Worm (Caenorhabditis elegans) whole organism, midembryonic: ENCODE measurements around the gene sumv-1.

Experiments used
- T22C8.4 ChIP-seq: fragments of 200-800 bp; sonication (Bioruptor generic); IDR thresholded peaks from 2 replicates; pipeline ENCODE4 v1.3.6; 2022; ENCODE audit warnings: missing genetic modification characterization, missing compliant biosample characterization
- cog-1 ChIP-seq: sonication (generic microtip); optimal IDR thresholded peaks from 2 replicates; lab custom pipeline; 2016; ENCODE audit warnings: missing genetic modification characterization, missing compliant biosample characterization
- flt-1 ChIP-seq: fragments of 200-800 bp; sonication (Bioruptor generic); IDR thresholded peaks from 2 replicates; pipeline ENCODE4 v1.3.6; 2022; ENCODE audit warnings: missing genetic modification characterization, missing compliant biosample characterization
- klf-2 ChIP-seq: fragments of 200-800 bp; sonication (Bioruptor generic); conservative IDR thresholded peaks from 2 replicates; pipeline ENCODE4 v1.3.6; 2022; ENCODE audit warnings: missing genetic modification reagents, missing genetic modification characterization, missing compliant biosample characterization
- med-1 ChIP-seq: sonication (generic microtip); optimal IDR thresholded peaks from 2 replicates; lab custom pipeline; 2017; ENCODE audit warnings: missing genetic modification characterization, mild to moderate bottlenecking, missing compliant biosample characterization, antibody characterized with exemption, missing genetic modification reagents; ENCODE audit not compliant: insufficient read depth
- ref-1 ChIP-seq: fragments of 200-800 bp; sonication (Bioruptor generic); conservative IDR thresholded peaks from 2 replicates; pipeline ENCODE4 v1.3.6; 2022; ENCODE audit warnings: missing genetic modification reagents, missing genetic modification characterization, missing compliant biosample characterization
- tab-1 ChIP-seq: fragments of 200-800 bp; sonication (Bioruptor generic); IDR thresholded peaks from 2 replicates; pipeline ENCODE4 v1.3.6; 2022; ENCODE audit warnings: missing genetic modification characterization, missing compliant biosample characterization
- ztf-23 ChIP-seq: fragments of 200-800 bp; sonication (Bioruptor generic); IDR thresholded peaks from 2 replicates; pipeline ENCODE4 v1.3.6; 2022; ENCODE audit warnings: missing genetic modification reagents, missing genetic modification characterization, missing compliant biosample characterization
- ztf-29 ChIP-seq: fragments of 200-800 bp; sonication (Bioruptor generic); IDR thresholded peaks from 2 replicates; pipeline ENCODE4 v1.3.6; 2022; ENCODE audit warnings: missing genetic modification reagents, missing genetic modification characterization, missing compliant biosample characterization

The sumv-1 gene

DNA sequence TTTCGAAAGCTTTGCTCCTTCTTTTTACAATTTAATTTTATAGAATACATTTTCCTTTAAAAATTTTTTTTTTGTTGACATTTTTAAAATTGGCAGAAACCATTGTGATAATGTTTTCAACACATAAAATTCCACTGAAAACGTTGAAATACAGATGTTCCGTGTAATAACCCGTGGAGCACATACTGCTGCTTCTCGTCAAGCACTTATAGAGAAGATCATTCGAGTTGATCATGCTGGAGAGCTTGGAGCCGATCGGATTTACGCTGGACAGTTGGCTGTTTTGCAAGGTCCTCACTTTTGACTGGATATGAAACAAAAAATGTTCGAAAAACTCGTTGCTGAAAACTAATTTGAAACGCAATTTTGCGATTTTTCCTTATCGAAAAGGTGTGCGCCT lies 23.8 kb upstream of the sumv-1 start, which contains the start of gene clk-1:
clk-1 (plus strand) TSS at position 155 of the 400 bp plus-strand sequence.
- TF ChIP-seq med-1 (GFP tag; lab: Kevin White, UChicago) (no peak), ref-1 (GFP tag; lab: Robert Waterston, UW) (no peak), T22C8.4 (GFP tag; lab: Robert Waterston, UW) (no peak), ztf-29 (GFP tag; lab: Robert Waterston, UW) (no peak), klf-2 (GFP tag; lab: Robert Waterston, UW) (no peak), ztf-23 (GFP tag; lab: Robert Waterston, UW) (no peak), flt-1 (GFP tag; lab: Robert Waterston, UW) (no peak), cog-1 (tag; lab: Kevin White, UChicago) (no peak)

DNA sequence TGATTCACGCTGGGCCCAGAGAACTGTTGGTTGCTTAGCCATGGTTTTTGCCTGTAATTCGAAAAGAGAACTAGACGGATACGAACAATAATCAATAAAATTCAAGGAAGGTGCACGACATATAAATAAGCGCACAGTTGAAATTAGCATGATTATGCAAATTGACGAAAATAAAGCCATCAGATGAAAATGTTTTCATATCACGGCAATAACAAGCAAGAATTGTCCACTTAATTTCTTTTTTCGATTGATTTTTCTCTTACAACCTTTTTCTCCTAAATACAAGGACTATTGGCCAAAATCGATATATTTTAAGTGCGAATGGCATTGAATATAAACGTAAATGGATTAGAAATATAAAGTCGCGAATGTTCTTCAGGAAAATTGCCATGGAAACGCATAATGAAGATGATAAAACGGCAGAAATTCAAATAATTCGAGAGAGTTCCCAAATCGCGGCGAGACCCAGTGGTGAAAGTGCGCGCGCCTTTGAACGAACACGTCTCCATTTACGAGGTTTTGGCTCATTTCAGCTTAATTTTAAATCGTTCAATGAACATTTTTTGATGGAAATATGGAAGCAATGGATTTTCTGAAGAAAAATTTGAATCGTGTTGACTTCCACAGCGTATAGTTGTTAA lies 20.8 kb upstream of the sumv-1 start, which contains the start of the genes daf-41 and toc-1:
daf-41 (minus strand) TSS at position 51 of the 641 bp plus-strand sequence.
toc-1 (plus strand) TSS at position 537 of the 641 bp plus-strand sequence.
- TF ChIP-seq ztf-23 (GFP tag; lab: Robert Waterston, UW) (no peak), cog-1 (tag; lab: Kevin White, UChicago) (no peak), med-1 (GFP tag; lab: Kevin White, UChicago) (no peak), T22C8.4 (GFP tag; lab: Robert Waterston, UW) (no peak), tab-1 (no peak), flt-1 (GFP tag; lab: Robert Waterston, UW) (no peak), ref-1 (GFP tag; lab: Robert Waterston, UW) (no peak), ztf-29 (GFP tag; lab: Robert Waterston, UW) (no peak), klf-2 (GFP tag; lab: Robert Waterston, UW) (no peak)

DNA sequence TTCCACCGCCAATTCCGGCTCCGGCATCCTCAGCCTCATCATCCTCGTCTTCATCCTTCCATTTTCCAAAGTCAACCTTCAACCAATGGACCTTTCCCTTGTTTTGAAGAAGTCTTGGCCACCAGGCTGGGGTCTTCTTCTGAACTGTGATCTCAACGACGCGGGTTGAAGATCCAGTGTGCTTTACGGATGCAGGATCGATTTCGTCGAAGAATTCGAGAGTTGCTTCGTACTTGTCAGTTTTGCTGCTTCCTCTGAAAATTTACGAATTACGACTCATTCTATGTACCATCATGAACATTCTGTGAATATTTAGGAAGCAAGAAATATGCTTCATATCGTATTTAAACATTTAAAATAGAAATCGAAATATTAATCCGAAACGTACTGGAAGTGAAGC lies 20.3 kb upstream of the sumv-1 start:
- TF ChIP-seq cog-1 (tag; lab: Kevin White, UChicago) = no peak
- TF ChIP-seq flt-1 (GFP tag; lab: Robert Waterston, UW) = no peak
- no peak for TF ChIP-seq med-1 (GFP tag; lab: Kevin White, UChicago)
- no peak for TF ChIP-seq ztf-23 (GFP tag; lab: Robert Waterston, UW)
- no peak for TF ChIP-seq ref-1 (GFP tag; lab: Robert Waterston, UW)
- TF ChIP-seq T22C8.4 (GFP tag; lab: Robert Waterston, UW) = no peak
- TF ChIP-seq ztf-29 (GFP tag; lab: Robert Waterston, UW) = no peak

DNA sequence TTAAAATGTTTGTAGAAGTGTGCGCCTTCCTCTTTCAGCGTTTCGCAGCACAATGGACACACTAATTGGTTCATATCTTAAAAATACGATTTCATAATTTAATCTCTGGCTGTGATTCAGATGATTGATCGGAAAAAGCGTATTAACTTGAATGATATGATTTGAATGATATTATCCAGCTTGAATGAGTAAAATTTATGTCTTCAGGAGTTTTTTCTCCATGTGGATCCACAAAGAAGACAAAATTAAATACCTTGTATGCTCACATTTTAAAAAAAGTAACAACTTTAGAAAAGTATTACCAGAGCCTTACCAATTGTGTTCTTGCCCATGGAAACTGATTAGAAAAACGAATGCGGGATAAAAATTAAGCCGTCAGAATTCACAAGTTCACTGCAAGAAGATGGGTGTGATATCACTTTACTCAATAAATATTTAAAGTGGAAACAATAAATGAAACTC lies 19.4 kb upstream of the sumv-1 start, which contains the start of gene ztf-8:
ztf-8 (minus strand) TSS at position 76 of the 462 bp plus-strand sequence.
- TF ChIP-seq ref-1 (GFP tag; lab: Robert Waterston, UW) (no peak), T22C8.4 (GFP tag; lab: Robert Waterston, UW) (no peak)

DNA sequence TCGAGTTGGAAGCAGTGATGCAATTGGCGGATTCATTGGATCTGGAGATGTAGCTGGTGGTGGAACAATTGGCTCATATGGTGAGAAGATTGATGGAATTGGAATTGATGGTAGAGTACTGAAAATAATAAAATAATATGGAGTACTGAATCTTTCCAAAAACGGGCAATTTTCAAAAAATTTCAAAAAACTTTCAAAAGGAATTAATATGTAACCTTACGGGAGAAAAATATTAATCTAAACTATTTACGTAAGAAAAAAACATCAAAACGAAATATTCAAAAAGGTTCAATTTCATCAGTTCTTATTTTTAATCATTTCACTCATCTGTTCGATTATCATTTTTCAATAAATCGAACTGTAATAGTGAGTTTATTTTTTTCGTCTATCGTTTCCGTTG lies 15.8 kb upstream of the sumv-1 start, which contains the start of gene ZC395.4:
ZC395.4 (plus strand) TSS at position 301 of the 400 bp plus-strand sequence.
- TF ChIP-seq med-1 (GFP tag; lab: Kevin White, UChicago) = no peak
- no peak for TF ChIP-seq ztf-23 (GFP tag; lab: Robert Waterston, UW)
- no peak for TF ChIP-seq cog-1 (tag; lab: Kevin White, UChicago)
- no peak for TF ChIP-seq flt-1 (GFP tag; lab: Robert Waterston, UW)
- no peak for TF ChIP-seq ref-1 (GFP tag; lab: Robert Waterston, UW)
- no peak for TF ChIP-seq tab-1
- TF ChIP-seq ztf-29 (GFP tag; lab: Robert Waterston, UW) = no peak
- TF ChIP-seq T22C8.4 (GFP tag; lab: Robert Waterston, UW) = no peak
- TF ChIP-seq klf-2 (GFP tag; lab: Robert Waterston, UW) = no peak

DNA sequence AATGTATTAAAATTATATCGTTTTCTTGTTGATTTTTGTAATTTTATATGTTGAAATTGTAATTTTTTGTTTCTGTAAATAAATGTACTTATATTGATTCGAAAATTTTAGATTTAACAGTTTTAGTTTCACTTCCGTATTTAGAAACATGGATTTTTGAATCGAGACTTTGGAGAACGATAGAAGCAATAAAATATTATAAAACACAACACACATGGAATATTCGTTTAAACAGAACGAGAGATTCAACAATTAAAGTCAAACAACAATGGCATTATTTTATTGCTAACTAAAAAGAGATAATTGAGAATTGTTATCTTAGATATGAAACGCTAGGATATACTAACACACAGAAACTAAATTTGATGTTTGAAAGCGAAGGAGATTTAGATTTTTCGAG lies 14.5 kb upstream of the sumv-1 start:
- TF ChIP-seq ztf-29 (GFP tag; lab: Robert Waterston, UW) (no peak), med-1 (GFP tag; lab: Kevin White, UChicago) (no peak), cog-1 (tag; lab: Kevin White, UChicago) (no peak), flt-1 (GFP tag; lab: Robert Waterston, UW) (no peak), klf-2 (GFP tag; lab: Robert Waterston, UW) (no peak), T22C8.4 (GFP tag; lab: Robert Waterston, UW) (no peak), ref-1 (GFP tag; lab: Robert Waterston, UW) (no peak), tab-1 (no peak), ztf-23 (GFP tag; lab: Robert Waterston, UW) (no peak)

DNA sequence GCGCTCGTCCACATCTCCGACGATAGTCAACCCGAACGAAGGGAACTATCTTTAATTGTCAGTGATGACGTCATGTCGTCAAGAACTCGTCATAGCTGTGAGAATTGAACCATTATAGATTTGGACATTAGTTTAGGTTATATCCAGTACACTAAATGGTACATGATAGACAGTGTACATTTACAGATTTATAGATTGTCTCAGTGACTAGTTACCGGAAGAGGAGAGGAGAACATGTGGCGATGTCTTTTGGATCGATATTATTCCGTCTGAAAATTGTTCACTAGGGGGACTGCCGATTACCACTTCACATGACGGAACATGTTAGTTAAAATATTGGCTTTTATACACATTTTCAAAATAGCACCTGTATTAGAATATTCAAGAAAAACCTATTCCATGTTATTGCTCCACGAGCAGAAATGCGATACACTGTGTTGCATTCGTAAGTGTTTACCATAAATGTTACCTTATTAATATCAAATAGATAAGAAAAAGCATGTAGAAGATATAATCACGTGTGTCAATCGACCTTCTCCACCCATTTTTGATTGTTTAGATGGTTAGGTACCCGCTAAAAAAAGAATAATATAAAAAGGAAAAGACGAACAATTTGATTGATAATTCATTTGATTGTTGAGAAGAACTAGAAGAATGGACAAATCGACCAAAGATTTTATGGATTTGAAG lies 13.4 kb upstream of the sumv-1 start, which contains the start of gene ZC395.5:
ZC395.5 (plus strand) TSS at position 632 of the 690 bp plus-strand sequence.
- TF ChIP-seq T22C8.4 (GFP tag; lab: Robert Waterston, UW) (no peak), ref-1 (GFP tag; lab: Robert Waterston, UW) (no peak), cog-1 (tag; lab: Kevin White, UChicago) (no peak), flt-1 (GFP tag; lab: Robert Waterston, UW) (no peak), ztf-23 (GFP tag; lab: Robert Waterston, UW) (no peak), klf-2 (GFP tag; lab: Robert Waterston, UW) (no peak), med-1 (GFP tag; lab: Kevin White, UChicago) (no peak)

DNA sequence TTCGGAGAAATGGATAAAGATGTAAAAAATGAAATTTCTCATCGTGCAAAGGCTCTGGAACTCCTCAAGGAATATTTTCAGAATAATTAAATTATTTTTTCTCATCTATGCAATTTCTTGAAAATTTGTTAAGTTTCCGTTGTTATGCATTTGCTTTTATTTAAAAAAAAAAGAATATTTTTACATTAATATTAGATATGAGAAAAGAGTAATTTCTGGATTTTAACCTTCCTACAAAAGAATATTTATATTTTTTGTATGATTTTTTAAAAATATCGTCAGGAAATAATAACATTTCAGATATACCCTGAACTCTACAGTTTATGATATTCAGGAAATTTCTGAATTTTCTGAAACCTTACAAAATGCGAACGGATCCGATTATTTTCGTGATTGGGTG lies 10.8 kb upstream of the sumv-1 start, which contains the start of gene gro-1:
gro-1 (plus strand) TSS at position 301 of the 400 bp plus-strand sequence.
- no peak for TF ChIP-seq ztf-29 (GFP tag; lab: Robert Waterston, UW)
- no peak for TF ChIP-seq flt-1 (GFP tag; lab: Robert Waterston, UW)
- TF ChIP-seq ztf-23 (GFP tag; lab: Robert Waterston, UW) = no peak
- TF ChIP-seq ref-1 (GFP tag; lab: Robert Waterston, UW) = no peak
- no peak for TF ChIP-seq klf-2 (GFP tag; lab: Robert Waterston, UW)
- TF ChIP-seq tab-1 = no peak
- no peak for TF ChIP-seq med-1 (GFP tag; lab: Kevin White, UChicago)
- no peak for TF ChIP-seq cog-1 (tag; lab: Kevin White, UChicago)
- no peak for TF ChIP-seq T22C8.4 (GFP tag; lab: Robert Waterston, UW)
